Fruit fly (Drosophila melanogaster) whole organism, pupa: ENCODE measurements around the gene CG43332.

Source experiments
- CG10348 ChIP-seq: fragments of 200-800 bp; sonication (Bioruptor generic); IDR thresholded peaks from 2 replicates; pipeline ENCODE4 v1.3.6; 2022; ENCODE audit warnings: missing biosample characterization, missing genetic modification characterization
- CG12605 ChIP-seq: fragments of 200-800 bp; sonication (Bioruptor generic); IDR thresholded peaks from 2 replicates; pipeline ENCODE4 v1.3.6; 2022; ENCODE audit warnings: missing biosample characterization, missing genetic modification characterization
- CG13204 ChIP-seq: fragments of 200-800 bp; sonication (Bioruptor generic); optimal IDR thresholded peaks from 2 replicates; lab custom pipeline; 2018; ENCODE audit warnings: missing biosample characterization, mild to moderate bottlenecking, missing genetic modification characterization, moderate library complexity
- CG14655 ChIP-seq: fragments of 200-800 bp; sonication (Bioruptor generic); optimal IDR thresholded peaks from 3 replicates; lab custom pipeline; 2017; ENCODE audit warnings: mild to moderate bottlenecking, missing biosample characterization, missing genetic modification reagents, missing genetic modification characterization
- CG15710 ChIP-seq: fragments of 200-800 bp; sonication (Bioruptor generic); optimal IDR thresholded peaks from 2 replicates; lab custom pipeline; 2018; ENCODE audit warnings: missing biosample characterization, mild to moderate bottlenecking, missing genetic modification characterization, moderate library complexity
- CG17806 ChIP-seq: fragments of 200-800 bp; sonication (Bioruptor generic); optimal IDR thresholded peaks from 2 replicates; lab custom pipeline; 2018; ENCODE audit warnings: missing biosample characterization, mild to moderate bottlenecking, missing genetic modification characterization, moderate library complexity
- CG32121 ChIP-seq: fragments of 200-800 bp; sonication (Bioruptor generic); IDR thresholded peaks from 2 replicates; pipeline ENCODE4 v1.3.6; 2022; ENCODE audit warnings: missing biosample characterization, missing genetic modification characterization
- CG34367 ChIP-seq: fragments of 200-800 bp; sonication (Bioruptor generic); optimal IDR thresholded peaks from 2 replicates; lab custom pipeline; 2018; ENCODE audit warnings: missing biosample characterization, mild to moderate bottlenecking, missing genetic modification characterization
- CG4496 ChIP-seq: fragments of 200-800 bp; sonication (Bioruptor generic); IDR thresholded peaks from 3 replicates; pipeline ENCODE4 v1.3.6; 2022; ENCODE audit warnings: missing biosample characterization, missing genetic modification characterization
- CG8159 ChIP-seq: fragments of 200-800 bp; sonication (Bioruptor generic); optimal IDR thresholded peaks from 3 replicates; lab custom pipeline; 2018; ENCODE audit warnings: missing biosample characterization, mild to moderate bottlenecking, missing genetic modification characterization, moderate library complexity
- CG8301 ChIP-seq: fragments of 200-800 bp; sonication (Bioruptor generic); optimal IDR thresholded peaks from 2 replicates; lab custom pipeline; 2018; ENCODE audit warnings: missing biosample characterization, mild to moderate bottlenecking, missing genetic modification characterization
- CG9948 ChIP-seq: fragments of 200-800 bp; sonication (Bioruptor generic); optimal IDR thresholded peaks from 2 replicates; lab custom pipeline; 2018; ENCODE audit warnings: missing biosample characterization, mild to moderate bottlenecking, missing genetic modification characterization, moderate library complexity
- D1 ChIP-seq: fragments of 200-800 bp; sonication (Bioruptor generic); optimal IDR thresholded peaks from 2 replicates; lab custom pipeline; 2018; ENCODE audit warnings: missing biosample characterization, mild to moderate bottlenecking, missing genetic modification characterization, moderate library complexity
- EcR ChIP-seq: fragments of 200-800 bp; sonication (Bioruptor generic); optimal IDR thresholded peaks from 3 replicates; lab custom pipeline; 2019; ENCODE audit warnings: missing biosample characterization, missing genetic modification characterization, mild to moderate bottlenecking, moderate library complexity, missing genetic modification reagents
- Ets98B ChIP-seq: fragments of 200-800 bp; sonication (Bioruptor generic); IDR thresholded peaks from 2 replicates; pipeline ENCODE4 v1.3.6; 2022; ENCODE audit warnings: missing biosample characterization, missing genetic modification characterization
- Pif1A ChIP-seq: fragments of 200-800 bp; sonication (Bioruptor generic); optimal IDR thresholded peaks from 3 replicates; lab custom pipeline; 2016; ENCODE audit warnings: missing biosample characterization, missing genetic modification characterization
- Pif1B ChIP-seq: fragments of 200-800 bp; sonication (Bioruptor generic); optimal IDR thresholded peaks from 3 replicates; lab custom pipeline; 2016; ENCODE audit warnings: missing biosample characterization, missing genetic modification characterization
- Snoo ChIP-seq: fragments of 200-800 bp; sonication (Bioruptor generic); optimal IDR thresholded peaks from 3 replicates; lab custom pipeline; 2017; ENCODE audit warnings: missing biosample characterization, mild to moderate bottlenecking, missing genetic modification characterization, inconsistent platforms
- fd96Ca ChIP-seq: fragments of 200-800 bp; sonication (Bioruptor generic); IDR thresholded peaks from 3 replicates; pipeline ENCODE4 v1.3.6; 2022; ENCODE audit warnings: missing biosample characterization, missing genetic modification characterization
- gl ChIP-seq: fragments of 200-800 bp; sonication (Bioruptor generic); optimal IDR thresholded peaks from 2 replicates; lab custom pipeline; 2018; ENCODE audit warnings: missing biosample characterization, mild to moderate bottlenecking, missing genetic modification characterization
- rn ChIP-seq: fragments of 200-800 bp; sonication (Bioruptor generic); IDR thresholded peaks from 2 replicates; pipeline ENCODE4 v1.3.6; 2022; ENCODE audit warnings: missing biosample characterization, missing genetic modification characterization

The CG43332 gene

DNA sequence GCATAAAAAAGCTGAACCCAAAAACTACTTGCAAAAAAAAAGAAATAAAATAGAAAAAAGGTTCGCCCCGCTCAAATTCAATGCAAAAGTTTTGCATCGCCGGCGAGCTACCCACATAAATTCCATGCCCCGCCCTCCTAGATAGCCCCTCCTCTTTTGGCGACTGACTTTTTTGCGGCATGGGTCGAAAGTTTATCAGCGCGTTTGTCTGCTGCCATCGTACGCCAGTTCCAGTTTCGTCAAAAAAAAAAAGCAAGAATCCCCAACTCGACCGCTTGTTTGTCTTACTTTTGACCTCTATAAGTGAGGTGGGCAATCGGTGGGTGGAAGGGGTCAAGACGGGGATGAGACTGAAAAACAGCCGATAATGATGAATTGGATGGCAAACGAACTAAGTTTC lies 20.2 kb downstream of the CG43332 start:
- TF ChIP-seq Ets98B (GFP tag; lab: Robert Waterston, UW), result no peak
- no peak for TF ChIP-seq gl (tag; lab: Kevin White, UChicago)
- TF ChIP-seq CG10348 (GFP tag; lab: Robert Waterston, UW), result no peak
- no peak for TF ChIP-seq CG14655
- no peak for TF ChIP-seq CG4496 (GFP tag; lab: Robert Waterston, UW)

DNA sequence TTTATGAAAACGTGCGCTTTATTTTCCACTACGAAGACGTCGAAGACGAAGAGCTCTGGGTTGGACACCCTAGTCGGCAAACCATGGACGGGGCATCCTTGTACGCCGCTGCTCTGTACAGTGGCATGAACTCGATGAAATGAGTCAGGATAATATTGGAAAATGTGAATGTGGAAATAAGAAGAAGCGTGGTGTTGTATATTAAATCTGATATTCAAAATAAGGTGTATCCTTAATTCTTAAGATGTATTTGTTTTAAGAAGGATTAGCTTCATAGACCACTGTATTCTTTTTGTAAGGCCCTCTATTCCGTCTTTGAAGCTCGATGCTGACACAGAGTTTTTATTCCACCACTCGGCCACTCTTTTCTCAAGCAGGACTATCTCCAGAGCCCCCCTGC lies 21.8 kb downstream of the CG43332 start:
- TF ChIP-seq CG10348 (GFP tag; lab: Robert Waterston, UW), result no peak
- TF ChIP-seq Snoo, result no peak
- TF ChIP-seq CG32121 (GFP tag; lab: Robert Waterston, UW), result no peak
- TF ChIP-seq CG12605 (GFP tag; lab: Robert Waterston, UW), result 0 out of 2 replicates have a peak, but pooled peaks have one; percentile 21
- TF ChIP-seq fd96Ca, result no peak
- no peak for TF ChIP-seq CG13204
- TF ChIP-seq CG17806 (tag; lab: Kevin White, UChicago), result peak; percentile 14
- peak; percentile 25 for TF ChIP-seq CG9948 (tag; lab: Kevin White, UChicago)
- no peak for TF ChIP-seq EcR
- peak; percentile 30 for TF ChIP-seq CG8159
- peak; percentile 37 for TF ChIP-seq CG8301 (tag; lab: Kevin White, UChicago)
- peak; percentile 50 for TF ChIP-seq CG15710 (tag; lab: Kevin White, UChicago)
- peak; percentile 33 for TF ChIP-seq CG34367 (tag; lab: Kevin White, UChicago)
- no peak for TF ChIP-seq Ets98B (GFP tag; lab: Robert Waterston, UW)
- TF ChIP-seq rn (GFP tag; lab: Robert Waterston, UW), result no peak
- no peak for TF ChIP-seq Pif1B (GFP tag; lab: Kevin White, UChicago)
- TF ChIP-seq CG14655, result peak; percentile 36
- TF ChIP-seq CG4496 (GFP tag; lab: Robert Waterston, UW), result peak; percentile 27; the same call in 1 of the 3 replicates
- no peak for TF ChIP-seq Pif1A (GFP tag; lab: Kevin White, UChicago)
- TF ChIP-seq D1 (tag; lab: Kevin White, UChicago), result no peak
- TF ChIP-seq gl (tag; lab: Kevin White, UChicago), result no peak

DNA sequence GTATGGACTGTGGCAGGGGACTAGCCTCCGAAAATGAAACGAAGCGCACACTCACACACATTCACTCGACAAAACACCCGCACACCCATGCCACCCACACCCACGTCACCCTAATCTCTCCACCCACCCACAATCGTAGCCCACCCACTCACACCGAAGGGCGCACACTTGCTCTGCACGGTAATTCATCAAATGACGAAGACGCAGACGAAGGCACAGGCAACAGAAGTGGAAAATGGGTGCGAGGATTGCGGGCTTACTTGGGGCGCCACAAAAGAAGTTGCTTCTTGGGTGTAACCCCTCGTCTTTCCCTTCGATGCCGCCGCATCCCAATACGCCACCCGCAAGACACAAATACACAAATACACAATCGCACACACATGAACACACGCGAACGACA lies 26.8 kb downstream of the CG43332 start:
- TF ChIP-seq CG9948 (tag; lab: Kevin White, UChicago) (no peak), rn (GFP tag; lab: Robert Waterston, UW) (no peak)

DNA sequence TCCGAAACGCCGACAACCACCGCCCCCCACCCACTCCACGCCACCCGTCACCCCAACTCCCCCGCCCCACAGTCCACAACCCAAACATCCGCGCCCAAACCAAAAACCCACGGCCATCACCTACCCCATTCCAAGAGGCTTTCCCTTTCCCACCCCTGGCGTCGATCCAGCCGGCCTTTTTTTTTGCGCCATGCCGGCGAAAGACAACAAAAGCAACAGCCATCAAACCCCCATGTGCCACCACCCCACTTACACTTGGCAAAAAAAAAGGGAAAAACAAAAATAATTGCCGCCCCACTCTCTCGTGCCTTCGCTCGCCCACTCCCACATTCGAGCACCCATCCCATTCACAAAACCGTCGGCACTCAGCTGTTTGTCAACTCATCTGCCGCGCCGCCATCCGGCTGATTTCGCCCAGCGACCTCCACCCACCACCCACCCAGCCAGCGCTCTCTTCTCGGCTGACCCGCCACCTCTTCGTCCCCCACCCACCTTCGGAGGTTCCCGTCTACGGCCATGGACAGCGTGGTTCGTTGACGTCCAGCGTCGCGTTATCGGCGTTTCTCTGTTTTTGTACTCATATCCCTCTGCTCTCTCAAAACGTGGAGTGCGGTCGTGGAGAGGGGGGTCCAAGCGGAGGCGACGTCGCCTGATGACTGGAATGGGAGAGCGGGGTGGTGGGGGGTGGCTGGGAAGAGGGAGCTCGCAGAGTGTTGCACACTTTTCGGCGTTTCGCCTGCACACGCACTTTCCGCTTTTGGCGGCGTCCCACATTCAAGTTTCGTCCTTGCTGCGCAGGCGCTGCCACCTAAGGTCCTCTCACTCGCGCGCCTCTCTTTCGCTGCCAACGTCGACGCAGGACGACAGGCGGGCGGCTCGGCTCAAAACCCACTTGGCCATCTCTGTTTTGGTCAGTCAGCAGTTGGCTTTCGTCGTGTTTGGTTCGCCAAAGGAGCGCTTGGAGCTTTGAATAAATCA lies 29.2 kb downstream of the CG43332 start:
- peak; percentile 54 for TF ChIP-seq CG13204
- 0 out of 3 replicates have a peak, but pooled peaks have one; percentile 16 for TF ChIP-seq CG4496 (GFP tag; lab: Robert Waterston, UW)
- TF ChIP-seq CG17806 (tag; lab: Kevin White, UChicago), result no peak
- no peak for TF ChIP-seq CG9948 (tag; lab: Kevin White, UChicago)
- TF ChIP-seq CG15710 (tag; lab: Kevin White, UChicago), result no peak
- TF ChIP-seq CG32121 (GFP tag; lab: Robert Waterston, UW), result no peak
- TF ChIP-seq CG34367 (tag; lab: Kevin White, UChicago), result no peak
- TF ChIP-seq CG12605 (GFP tag; lab: Robert Waterston, UW), result no peak
- no peak for TF ChIP-seq Pif1A (GFP tag; lab: Kevin White, UChicago)
- TF ChIP-seq Snoo, result no peak
- no peak for TF ChIP-seq CG8301 (tag; lab: Kevin White, UChicago)
- TF ChIP-seq CG8159, result peak; percentile 6
- TF ChIP-seq Pif1B (GFP tag; lab: Kevin White, UChicago), result no peak
- TF ChIP-seq Ets98B (GFP tag; lab: Robert Waterston, UW), result no peak
- 0 out of 3 replicates have a peak, but pooled peaks have one; percentile 21 for TF ChIP-seq fd96Ca
- TF ChIP-seq gl (tag; lab: Kevin White, UChicago), result no peak
- peak; percentile 78 for TF ChIP-seq EcR

DNA sequence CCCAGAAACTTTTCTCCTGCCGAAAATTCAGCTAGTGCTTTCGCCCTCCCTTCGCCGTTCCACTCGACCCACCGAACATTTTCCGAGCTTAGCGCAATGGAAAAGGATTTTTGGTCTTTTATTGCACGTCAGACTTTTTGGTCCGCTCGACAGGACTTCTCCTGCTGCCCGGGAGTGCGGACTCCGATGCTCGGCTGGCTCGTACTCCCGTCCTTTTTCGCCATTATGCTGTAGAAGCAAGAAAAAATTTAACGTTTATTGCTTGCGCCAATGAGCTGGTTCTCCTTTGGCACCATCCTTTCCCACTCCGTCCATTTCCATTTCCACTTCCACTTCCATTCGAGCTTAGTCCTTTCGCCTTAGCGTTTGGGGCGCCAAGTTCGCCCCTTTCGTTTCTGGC lies 37.4 kb downstream of the CG43332 start:
- TF ChIP-seq Snoo, result no peak
- no peak for TF ChIP-seq CG9948 (tag; lab: Kevin White, UChicago)
- no peak for TF ChIP-seq CG15710 (tag; lab: Kevin White, UChicago)
- no peak for TF ChIP-seq Pif1A (GFP tag; lab: Kevin White, UChicago)
- TF ChIP-seq CG12605 (GFP tag; lab: Robert Waterston, UW), result no peak
- TF ChIP-seq EcR, result no peak
- no peak for TF ChIP-seq CG10348 (GFP tag; lab: Robert Waterston, UW)
- no peak for TF ChIP-seq Ets98B (GFP tag; lab: Robert Waterston, UW)
- no peak for TF ChIP-seq CG14655
- TF ChIP-seq CG34367 (tag; lab: Kevin White, UChicago), result no peak
- TF ChIP-seq rn (GFP tag; lab: Robert Waterston, UW), result no peak
- TF ChIP-seq gl (tag; lab: Kevin White, UChicago), result no peak
- TF ChIP-seq D1 (tag; lab: Kevin White, UChicago), result no peak
- TF ChIP-seq CG13204, result no peak
- TF ChIP-seq CG4496 (GFP tag; lab: Robert Waterston, UW), result no peak
- TF ChIP-seq CG32121 (GFP tag; lab: Robert Waterston, UW), result no peak
- no peak for TF ChIP-seq CG8301 (tag; lab: Kevin White, UChicago)
- no peak for TF ChIP-seq CG8159

DNA sequence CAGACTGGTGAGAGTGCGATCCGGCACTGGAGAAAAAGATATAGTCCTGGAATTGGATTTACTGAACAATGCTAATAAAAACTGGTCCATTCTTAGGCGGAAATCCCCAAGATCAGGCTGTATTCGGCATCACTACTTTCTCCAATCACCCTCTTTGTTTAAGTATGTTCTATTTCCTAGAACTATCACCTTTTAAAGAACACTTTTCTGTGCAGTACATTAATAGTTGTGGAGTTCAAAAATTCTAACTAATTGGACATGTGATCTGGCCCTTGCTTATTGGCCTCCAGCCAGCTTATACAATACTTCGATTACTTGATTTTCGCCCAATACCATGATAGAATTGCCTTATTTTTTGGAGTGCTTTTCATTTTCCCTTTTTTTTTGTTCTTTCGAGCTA lies 39.4 kb downstream of the CG43332 start:
- TF ChIP-seq EcR, result no peak
- TF ChIP-seq CG14655, result no peak
- TF ChIP-seq CG8159, result peak; percentile 27
